Worm (Caenorhabditis elegans) whole organism, L4/young adult: ENCODE data around the gene Y54E2A.9.

Experiments used
- W03F9.2 ChIP-seq: fragments of 150-350 bp; optimal IDR thresholded peaks from 2 replicates; lab custom pipeline; 2014; ENCODE audit warnings: missing biosample characterization, missing genetic modification characterization
- dao-5 ChIP-seq: sonication (generic microtip); optimal IDR thresholded peaks from 2 replicates; lab custom pipeline; 2016; ENCODE audit warnings: missing genotype, missing genetic modification characterization, moderate library complexity, missing compliant biosample characterization

ce11 chrII:14768804-14769203 lies 17.0 kb downstream of the Y54E2A.9 start:
- TF ChIP-seq W03F9.2 (tag; lab: Kevin White, UChicago) (no peak), dao-5 (tag; lab: Kevin White, UChicago) (no peak)
